Worm (Caenorhabditis elegans) whole organism, young adult: ENCODE data around the gene abu-1.

Source experiments
- F10E7.11 ChIP-seq: sonication (generic microtip); optimal IDR thresholded peaks from 2 replicates; lab custom pipeline; 2017; ENCODE audit warnings: mild to moderate bottlenecking, missing genetic modification characterization, moderate library complexity, missing compliant biosample characterization
- F37B4.10 ChIP-seq: fragments of 200-800 bp; sonication (Bioruptor generic); IDR thresholded peaks from 2 replicates; pipeline ENCODE4 v1.3.6; 2022; ENCODE audit warnings: missing genetic modification characterization, missing compliant biosample characterization
- F57A8.1 ChIP-seq: fragments of 200-800 bp; sonication (Bioruptor generic); optimal IDR thresholded peaks from 2 replicates; lab custom pipeline; 2018; ENCODE audit warnings: mild to moderate bottlenecking, missing genetic modification characterization, moderate library complexity, missing compliant biosample characterization
- K11D2.4 ChIP-seq: fragments of 200-800 bp; sonication (Bioruptor generic); IDR thresholded peaks from 2 replicates; pipeline ENCODE4 v1.3.6; 2022; ENCODE audit warnings: missing genetic modification reagents, missing genetic modification characterization, missing compliant biosample characterization
- T26A5.8 ChIP-seq: sonication (generic microtip); optimal IDR thresholded peaks from 2 replicates; lab custom pipeline; 2016; ENCODE audit warnings: missing genetic modification characterization, missing compliant biosample characterization
- Y67H2A.10 ChIP-seq: fragments of 200-800 bp; sonication (Bioruptor generic); conservative IDR thresholded peaks from 2 replicates; pipeline ENCODE4 v1.3.6; 2022; ENCODE audit warnings: missing genetic modification reagents, missing genetic modification characterization, missing compliant biosample characterization
- ama-1 ChIP-seq, 3 experiments: fragments of 150-350 bp in 1 of 3; sonication (generic microtip) in 2 of 3; optimal IDR thresholded peaks; 2 replicates each; lab custom pipeline; 2014 to 2018; ENCODE audit warnings: missing biosample characterization in 2 of 3, missing genetic modification characterization in 2 of 3, missing genetic modification reagents in 2 of 3
- athp-1 ChIP-seq: sonication (generic microtip); optimal IDR thresholded peaks from 2 replicates; lab custom pipeline; 2017; ENCODE audit warnings: mild to moderate bottlenecking, missing genetic modification characterization, missing compliant biosample characterization
- attf-3 ChIP-seq: fragments of 200-800 bp; sonication (Bioruptor generic); conservative IDR thresholded peaks from 2 replicates; pipeline ENCODE4 v1.3.6; 2022; ENCODE audit warnings: missing genetic modification reagents, missing genetic modification characterization, missing compliant biosample characterization
- bed-1 ChIP-seq: fragments of 200-800 bp; sonication (Bioruptor generic); IDR thresholded peaks from 2 replicates; pipeline ENCODE4 v1.3.6; 2022; ENCODE audit warnings: missing genetic modification reagents, missing genetic modification characterization, missing compliant biosample characterization
- bed-2 ChIP-seq: fragments of 200-800 bp; sonication (Bioruptor generic); IDR thresholded peaks from 2 replicates; pipeline ENCODE4 v1.3.6; 2022; ENCODE audit warnings: missing genetic modification reagents, missing genetic modification characterization, missing compliant biosample characterization
- ceh-100 ChIP-seq: fragments of 200-800 bp; sonication (Bioruptor generic); IDR thresholded peaks from 2 replicates; pipeline ENCODE4 v1.3.6; 2022; ENCODE audit warnings: missing genetic modification reagents, missing genetic modification characterization, missing compliant biosample characterization
- ceh-27 ChIP-seq: fragments of 200-800 bp; sonication (Bioruptor generic); optimal IDR thresholded peaks from 2 replicates; lab custom pipeline; 2018; ENCODE audit warnings: mild to moderate bottlenecking, missing genetic modification characterization, moderate library complexity, missing compliant biosample characterization
- ceh-58 ChIP-seq: fragments of 200-800 bp; sonication (Bioruptor generic); IDR thresholded peaks from 2 replicates; pipeline ENCODE4 v1.3.6; 2022; ENCODE audit warnings: missing genetic modification characterization, missing compliant biosample characterization
- egl-18 ChIP-seq: fragments of 200-800 bp; sonication (Bioruptor generic); IDR thresholded peaks from 2 replicates; pipeline ENCODE4 v1.3.6; 2022; ENCODE audit warnings: missing genetic modification reagents, missing genetic modification characterization, missing compliant biosample characterization
- egrh-3 ChIP-seq: fragments of 200-800 bp; sonication (Bioruptor generic); IDR thresholded peaks from 2 replicates; pipeline ENCODE4 v1.3.6; 2022; ENCODE audit warnings: missing genetic modification reagents, missing genetic modification characterization, missing compliant biosample characterization
- ekl-4 ChIP-seq: fragments of 200-800 bp; sonication (Bioruptor generic); IDR thresholded peaks from 2 replicates; pipeline ENCODE4 v1.3.6; 2022; ENCODE audit warnings: missing genetic modification reagents, missing genetic modification characterization, missing compliant biosample characterization
- ets-4 ChIP-seq: fragments of 200-800 bp; sonication (Bioruptor generic); optimal IDR thresholded peaks from 2 replicates; lab custom pipeline; 2018; ENCODE audit warnings: mild to moderate bottlenecking, missing genetic modification characterization, missing compliant biosample characterization
- fkh-3 ChIP-seq: sonication (generic microtip); optimal IDR thresholded peaks from 2 replicates; lab custom pipeline; 2016; ENCODE audit warnings: mild to moderate bottlenecking, missing genetic modification characterization, missing compliant biosample characterization
- hlh-12 ChIP-seq: sonication (generic microtip); optimal IDR thresholded peaks from 2 replicates; lab custom pipeline; 2016; ENCODE audit warnings: missing genetic modification characterization, missing compliant biosample characterization
- lag-1 ChIP-seq: fragments of 200-800 bp; sonication (Bioruptor generic); IDR thresholded peaks from 2 replicates; pipeline ENCODE4 v1.3.6; 2022; ENCODE audit warnings: missing genetic modification reagents, missing genetic modification characterization, missing compliant biosample characterization
- let-607 ChIP-seq, 2 experiments: fragments of 200-800 bp in 1 of 2; sonication (Bioruptor generic) in 1 of 2; sonication (generic microtip) in 1 of 2; optimal IDR thresholded peaks; 2 replicates each; lab custom pipeline; 2016 to 2018; ENCODE audit warnings: mild to moderate bottlenecking in 2 of 2, missing compliant biosample characterization in 2 of 2, missing genetic modification characterization in 2 of 2, moderate library complexity in 2 of 2, missing genotype in 1 of 2
- lir-1 ChIP-seq: fragments of 200-800 bp; sonication (Bioruptor generic); conservative IDR thresholded peaks from 2 replicates; pipeline ENCODE4 v1.3.6; 2022; ENCODE audit warnings: missing genetic modification reagents, missing genetic modification characterization, missing compliant biosample characterization
- lsl-1 ChIP-seq: fragments of 200-800 bp; sonication (Bioruptor generic); optimal IDR thresholded peaks from 2 replicates; lab custom pipeline; 2018; ENCODE audit warnings: mild to moderate bottlenecking, missing genetic modification characterization, moderate library complexity, missing compliant biosample characterization
- mcd-1 ChIP-seq: fragments of 200-800 bp; sonication (Bioruptor generic); IDR thresholded peaks from 2 replicates; pipeline ENCODE4 v1.3.6; 2022; ENCODE audit warnings: missing genetic modification reagents, missing genetic modification characterization, missing compliant biosample characterization
- nfya-1 ChIP-seq: sonication (generic microtip); optimal IDR thresholded peaks from 2 replicates; lab custom pipeline; 2017; ENCODE audit warnings: antibody characterized with exemption, missing compliant biosample characterization, missing genetic modification characterization, borderline replicate concordance; ENCODE audit not compliant: insufficient read depth
- nfyb-1 ChIP-seq: fragments of 200-800 bp; sonication (Bioruptor generic); IDR thresholded peaks from 2 replicates; pipeline ENCODE4 v1.3.6; 2022; ENCODE audit warnings: missing genetic modification reagents, missing genetic modification characterization, missing compliant biosample characterization
- nhr-179 ChIP-seq: sonication (generic microtip); optimal IDR thresholded peaks from 2 replicates; lab custom pipeline; 2016; ENCODE audit warnings: mild to moderate bottlenecking, missing genetic modification characterization, missing compliant biosample characterization
- nhr-27 ChIP-seq: fragments of 200-800 bp; sonication (Bioruptor generic); optimal IDR thresholded peaks from 2 replicates; lab custom pipeline; 2018; ENCODE audit warnings: mild to moderate bottlenecking, missing genetic modification characterization, moderate library complexity, missing compliant biosample characterization
- nhr-90 ChIP-seq: sonication (generic microtip); optimal IDR thresholded peaks from 2 replicates; lab custom pipeline; 2016; ENCODE audit warnings: missing genotype, mild to moderate bottlenecking, missing genetic modification characterization, missing compliant biosample characterization
- rcor-1 ChIP-seq: fragments of 200-800 bp; sonication (Bioruptor generic); IDR thresholded peaks from 2 replicates; pipeline ENCODE4 v1.3.6; 2022; ENCODE audit warnings: missing genetic modification reagents, missing genetic modification characterization, missing compliant biosample characterization
- snpc-1.1 ChIP-seq: sonication (generic microtip); optimal IDR thresholded peaks from 2 replicates; lab custom pipeline; 2017; ENCODE audit warnings: missing genetic modification characterization, mild to moderate bottlenecking, missing compliant biosample characterization, antibody characterized with exemption, moderate library complexity, missing genotype, missing genetic modification reagents; ENCODE audit not compliant: insufficient read depth
- snpc-3.4 ChIP-seq: sonication (generic microtip); optimal IDR thresholded peaks from 2 replicates; lab custom pipeline; 2017; ENCODE audit warnings: missing genetic modification characterization, mild to moderate bottlenecking, missing compliant biosample characterization, antibody characterized with exemption, moderate library complexity, missing genotype, missing genetic modification reagents
- snpc-4 ChIP-seq, 5 experiments: fragments of 150-350 bp in 1 of 5; sonication (generic microtip) in 4 of 5; optimal IDR thresholded peaks; 2 replicates each; lab custom pipeline; 2014 to 2018; ENCODE audit warnings: missing genetic modification characterization in 5 of 5, missing biosample characterization in 3 of 5, antibody characterized with exemption in 2 of 5, mild to moderate bottlenecking in 2 of 5, missing compliant biosample characterization in 2 of 5, missing genotype in 2 of 5, moderate library complexity in 2 of 5, missing genetic modification reagents in 1 of 5
- somi-1 ChIP-seq: fragments of 200-800 bp; sonication (Bioruptor generic); optimal IDR thresholded peaks from 2 replicates; lab custom pipeline; 2018; ENCODE audit warnings: mild to moderate bottlenecking, missing genetic modification characterization, missing compliant biosample characterization
- tlf-1 ChIP-seq: fragments of 200-800 bp; sonication (Bioruptor generic); optimal IDR thresholded peaks from 2 replicates; lab custom pipeline; 2018; ENCODE audit warnings: mild to moderate bottlenecking, missing genetic modification characterization, missing compliant biosample characterization
- zim-3 ChIP-seq: sonication (generic microtip); optimal IDR thresholded peaks from 2 replicates; lab custom pipeline; 2017; ENCODE audit warnings: mild to moderate bottlenecking, missing genetic modification characterization, moderate library complexity, missing compliant biosample characterization
- ztf-22 ChIP-seq: fragments of 200-800 bp; sonication (Bioruptor generic); optimal IDR thresholded peaks from 2 replicates; lab custom pipeline; 2018; ENCODE audit warnings: mild to moderate bottlenecking, missing genetic modification characterization, moderate library complexity, missing compliant biosample characterization
- ztf-6 ChIP-seq: fragments of 200-800 bp; sonication (Bioruptor generic); IDR thresholded peaks from 2 replicates; pipeline ENCODE4 v1.3.6; 2022; ENCODE audit warnings: missing genetic modification reagents, missing genetic modification characterization, missing compliant biosample characterization

The abu-1 gene

ce11 chrV:10361830-10362397, 19.7 kb downstream of the abu-1 start, which contains the start of gene cash-1 (continued):
- TF ChIP-seq let-607 (tag; optimal IDR thresholded peaks at IDR 0.05; lab: Kevin White, UChicago) (peak in 1 of 2 experiments; percentile 12), snpc-4 (GFP tag; optimal IDR thresholded peaks at IDR 0.05; lab: Kevin White, UChicago) (no peak), snpc-4 (tag; optimal IDR thresholded peaks at IDR 0.05; lab: Kevin White, UChicago) (peak in 3 of 4 experiments; percentile 43 to 64 (median 52)), mcd-1 (peak; percentile 86), ekl-4 (GFP tag; lab: Robert Waterston, UW) (peak; percentile 51; the same call in 1 of the 2 replicates), nhr-90 (no peak), ztf-22 (GFP tag; lab: Kevin White, UChicago) (no peak), lir-1 (GFP tag; lab: Robert Waterston, UW) (no peak), ceh-58 (GFP tag; lab: Robert Waterston, UW) (no peak)

ce11 chrV:10360186-10360585, 21.4 kb downstream of the abu-1 start:
- TF ChIP-seq athp-1 (tag; lab: Kevin White, UChicago) (no peak), egrh-3 (GFP tag; lab: Robert Waterston, UW) (no peak), lsl-1 (GFP tag; lab: Kevin White, UChicago) (no peak), T26A5.8 (no peak), ets-4 (no peak), ztf-6 (GFP tag; lab: Robert Waterston, UW) (no peak), ama-1 (optimal IDR thresholded peaks at IDR 0.05; lab: Kevin White, UChicago) (no peak), ama-1 (GFP tag; optimal IDR thresholded peaks at IDR 0.05; lab: Kevin White, UChicago) (no peak), fkh-3 (no peak), K11D2.4 (GFP tag; lab: Robert Waterston, UW) (no peak), attf-3 (no peak), hlh-12 (tag; lab: Kevin White, UChicago) (no peak), ceh-27 (GFP tag; lab: Kevin White, UChicago) (no peak), snpc-4 (GFP tag; optimal IDR thresholded peaks at IDR 0.05; lab: Kevin White, UChicago) (no peak), snpc-4 (tag; optimal IDR thresholded peaks at IDR 0.05; lab: Kevin White, UChicago) (no peak), egl-18 (no peak), nhr-27 (tag; lab: Kevin White, UChicago) (no peak)

- TF ChIP-seq nfya-1 (tag; lab: Kevin White, UChicago) = no peak
- TF ChIP-seq snpc-3.4 (tag; lab: Kevin White, UChicago) = no peak
- no peak for TF ChIP-seq attf-3
- no peak for TF ChIP-seq snpc-1.1
- TF ChIP-seq F37B4.10 (GFP tag; lab: Robert Waterston, UW) = no peak
- TF ChIP-seq nfyb-1 (GFP tag; lab: Robert Waterston, UW) = no peak
- no peak for TF ChIP-seq F10E7.11 (tag; lab: Kevin White, UChicago)
- TF ChIP-seq tlf-1 = no peak
- no peak for TF ChIP-seq somi-1 (GFP tag; lab: Kevin White, UChicago)
- TF ChIP-seq F57A8.1 = no peak
- TF ChIP-seq rcor-1 (GFP tag; lab: Robert Waterston, UW) = no peak
- no peak for TF ChIP-seq bed-1 (GFP tag; lab: Robert Waterston, UW)
- TF ChIP-seq lag-1 (GFP tag; lab: Robert Waterston, UW) = no peak
- TF ChIP-seq nhr-179 = no peak
- TF ChIP-seq zim-3 = no peak
- TF ChIP-seq Y67H2A.10 = no peak
- no peak for TF ChIP-seq bed-2
- TF ChIP-seq ceh-100 (GFP tag; lab: Robert Waterston, UW) = no peak
Observed at ce11 chrV:10358238-10358637, 23.4 kb downstream of the abu-1 start, which contains the start of gene ttll-15. Gene ttll-15, plus strand, starts transcription at chrV:10358538.
